Worm (Caenorhabditis elegans): Measurements from ENCODE around the gene srh-89.

Gene srh-89

ce11 chrV:7485000-7485399 is 20.4 kb upstream of the srh-89 start, which contains the start of gene srbc-8:
srbc-8 (minus strand) TSS chrV:7485100.
- TF ChIP-seq efl-1 (optimal IDR thresholded peaks at IDR 0.05) (no peak), efl-1 (GFP tag; optimal IDR thresholded peaks at IDR 0.05 in 1 of 2) (peak in 1 of 2 experiments; percentile 22), sptf-1 (tag; optimal IDR thresholded peaks at IDR 0.05) (no peak)

ce11 chrV:7480949-7481348 is 16.4 kb upstream of the srh-89 start, which contains the start of gene C18B10.6:
C18B10.6 (minus strand) TSS chrV:7481049.
- TF ChIP-seq efl-1 (optimal IDR thresholded peaks at IDR 0.05) (no peak), efl-1 (GFP tag; optimal IDR thresholded peaks at IDR 0.05 in 1 of 2) (peak in 1 of 2 experiments; percentile 57), Y116A8C.19 (tag; optimal IDR thresholded peaks at IDR 0.05; ENCODE audit: borderline replicate concordance) (no peak)

ce11 chrV:7478404-7478803 is 13.8 kb upstream of the srh-89 start, which contains the start of gene str-190:
str-190 (minus strand) TSS chrV:7478504.
- TF ChIP-seq ets-5 (GFP tag; IDR thresholded peaks at IDR 0.05) = no peak
- TF ChIP-seq hlh-4 (tag; optimal IDR thresholded peaks at IDR 0.05) = no peak
- no peak for TF ChIP-seq nhr-19 (GFP tag; conservative IDR thresholded peaks at IDR 0.05)
- TF ChIP-seq nhr-90 (tag; optimal IDR thresholded peaks at IDR 0.05; ENCODE audit: poor library complexity) = no peak
- TF ChIP-seq nhr-11 (tag; optimal IDR thresholded peaks at IDR 0.05) = no peak
- no peak for TF ChIP-seq lin-14 (GFP tag; optimal IDR thresholded peaks at IDR 0.05)

ce11 chrV:7476766-7477165 is 12.2 kb upstream of the srh-89 start, which contains the start of gene srh-125:
srh-125 (minus strand) TSS chrV:7476866.
- TF ChIP-seq fkh-8 (tag; optimal IDR thresholded peaks at IDR 0.05) (peak; percentile 15), hlh-4 (tag; optimal IDR thresholded peaks at IDR 0.05) (peak; percentile 63), egl-13 (tag; optimal IDR thresholded peaks at IDR 0.05) (no peak)

- TF ChIP-seq ztf-11 (tag; optimal IDR thresholded peaks at IDR 0.05) (no peak), skn-1 (tag; optimal IDR thresholded peaks at IDR 0.05) (no peak), zag-1 (tag; optimal IDR thresholded peaks at IDR 0.05) (no peak), blmp-1 (tag; optimal IDR thresholded peaks at IDR 0.05) (no peak), pax-3 (tag; optimal IDR thresholded peaks at IDR 0.05) (no peak)
Measured at ce11 chrV:7472815-7473214, 8.2 kb upstream of the srh-89 start, which contains the start of gene str-28. str-28 (minus strand) TSS chrV:7472915.

ce11 chrV:7465509-7465908 is 913 bp upstream of the srh-89 start, which contains the start of gene F25E5.1:
F25E5.1 (plus strand) TSS chrV:7465884.
- TF ChIP-seq unc-86 (tag; optimal IDR thresholded peaks at IDR 0.05) (peak; percentile 47), pqm-1 (tag; optimal IDR thresholded peaks at IDR 0.05) (no peak), isw-1 (GFP tag; IDR thresholded peaks at IDR 0.05) (peak; percentile 57), nhr-19 (GFP tag; conservative IDR thresholded peaks at IDR 0.05) (peak; percentile 70), snpc-4 (tag; optimal IDR thresholded peaks at IDR 0.05) (peak; percentile 47), nhr-77 (tag; optimal IDR thresholded peaks at IDR 0.05) (peak; percentile 34), sup-37 (GFP tag; optimal IDR thresholded peaks at IDR 0.05) (no peak), nhr-20 (tag; optimal IDR thresholded peaks at IDR 0.05) (peak; percentile 71), hpl-2 (GFP tag; optimal IDR thresholded peaks at IDR 0.05) (no peak), mdl-1 (tag; optimal IDR thresholded peaks at IDR 0.05) (peak in 1 of 2 experiments; percentile 58), fkh-4 (tag; optimal IDR thresholded peaks at IDR 0.05; ENCODE audit: borderline replicate concordance) (peak; percentile 30), ztf-11 (tag; optimal IDR thresholded peaks at IDR 0.05) (peak in 1 of 2 experiments; percentile 72), mep-1 (tag; optimal IDR thresholded peaks at IDR 0.05) (peak; percentile 87), dsc-1 (tag; optimal IDR thresholded peaks at IDR 0.05) (peak; percentile 56), F16B12.6 (tag; optimal IDR thresholded peaks at IDR 0.05) (peak; percentile 42), lin-13 (GFP tag; optimal IDR thresholded peaks at IDR 0.05) (peak; percentile 46), efl-1 (optimal IDR thresholded peaks at IDR 0.05) (peak; percentile 79 to 81), efl-1 (GFP tag; optimal IDR thresholded peaks at IDR 0.05 in 1 of 2) (peak; percentile 73 to 93), ceh-8 (GFP tag; optimal IDR thresholded peaks at IDR 0.05) (peak; percentile 18), vab-15 (tag; optimal IDR thresholded peaks at IDR 0.05) (no peak), ceh-90 (tag; optimal IDR thresholded peaks at IDR 0.05) (peak; percentile 77), ceh-88 (GFP tag; IDR thresholded peaks at IDR 0.05) (no peak), tbx-2 (tag; optimal IDR thresholded peaks at IDR 0.05) (peak; percentile 75), jun-1 (tag; optimal IDR thresholded peaks at IDR 0.05) (peak; percentile 2), snu-23 (GFP tag; optimal IDR thresholded peaks at IDR 0.05) (peak; percentile 76), egl-13 (tag; optimal IDR thresholded peaks at IDR 0.05) (peak; percentile 43), xbp-1 (tag; optimal IDR thresholded peaks at IDR 0.05) (peak; percentile 59), irx-1 (tag; optimal IDR thresholded peaks at IDR 0.05) (peak; percentile 44), rnt-1 (tag; optimal IDR thresholded peaks at IDR 0.05) (peak; percentile 93), dpl-1 (GFP tag; optimal IDR thresholded peaks at IDR 0.05) (peak; percentile 49 to 72 (median 63))
